Worm (Caenorhabditis elegans) whole organism, L2 larva: ENCODE data around the gene T09B9.5.
A peak's percentile ranks its signal among the peaks of the same experiment; 100 is the strongest.

ENCODE experiments used
- F13H6.1 ChIP-seq: sonication (generic microtip); optimal IDR thresholded peaks from 2 replicates; lab custom pipeline; 2016; ENCODE audit warnings: missing genetic modification characterization, missing compliant biosample characterization
- R02D3.7 ChIP-seq: fragments of 150-350 bp; optimal IDR thresholded peaks from 2 replicates; lab custom pipeline; 2014; ENCODE audit warnings: missing biosample characterization, missing genetic modification characterization
- Y55F3AM.14 ChIP-seq: fragments of 200-800 bp; sonication (Bioruptor generic); optimal IDR thresholded peaks from 2 replicates; lab custom pipeline; 2018; ENCODE audit warnings: mild to moderate bottlenecking, missing genetic modification characterization, missing compliant biosample characterization
- ZK546.5 ChIP-seq: sonication (generic microtip); optimal IDR thresholded peaks from 2 replicates; lab custom pipeline; 2017; ENCODE audit warnings: missing biosample characterization, missing genetic modification characterization
- alr-1 ChIP-seq: fragments of 150-350 bp; optimal IDR thresholded peaks from 2 replicates; lab custom pipeline; 2014; ENCODE audit warnings: missing biosample characterization, missing genetic modification characterization
- ama-1 ChIP-seq: fragments of 150-350 bp; optimal IDR thresholded peaks from 2 replicates; lab custom pipeline; 2018; ENCODE audit warnings: inconsistent platforms
- blmp-1 ChIP-seq: sonication (generic microtip); optimal IDR thresholded peaks from 2 replicates; lab custom pipeline; 2017; ENCODE audit warnings: missing genetic modification characterization, mild to moderate bottlenecking, missing compliant biosample characterization, antibody characterized with exemption, moderate library complexity; ENCODE audit not compliant: insufficient read depth
- ceh-16 ChIP-seq: fragments of 150-350 bp; optimal IDR thresholded peaks from 2 replicates; lab custom pipeline; 2014; ENCODE audit warnings: missing biosample characterization, missing genetic modification characterization
- ceh-82 ChIP-seq: fragments of 150-350 bp; optimal IDR thresholded peaks from 2 replicates; lab custom pipeline; 2014; ENCODE audit warnings: missing biosample characterization, missing genetic modification characterization
- crh-2 ChIP-seq: sonication (generic microtip); optimal IDR thresholded peaks from 2 replicates; lab custom pipeline; 2017; ENCODE audit warnings: missing biosample characterization, missing genetic modification characterization
- dmd-4 ChIP-seq: sonication (generic microtip); optimal IDR thresholded peaks from 2 replicates; lab custom pipeline; 2017; ENCODE audit warnings: missing biosample characterization, missing genetic modification characterization
- egl-27 ChIP-seq: sonication (generic microtip); optimal IDR thresholded peaks from 3 replicates; lab custom pipeline; 2017; ENCODE audit warnings: missing biosample characterization, missing genetic modification reagents, missing genetic modification characterization
- elt-1 ChIP-seq: fragments of 150-350 bp; optimal IDR thresholded peaks from 2 replicates; lab custom pipeline; 2014; ENCODE audit warnings: missing biosample characterization, missing genetic modification characterization
- fos-1 ChIP-seq: fragments of 150-350 bp; optimal IDR thresholded peaks from 2 replicates; lab custom pipeline; 2014; ENCODE audit warnings: missing biosample characterization, missing genetic modification characterization
- lin-11 ChIP-seq: fragments of 150-350 bp; sonication (generic microtip); optimal IDR thresholded peaks from 2 replicates; lab custom pipeline; 2014; ENCODE audit warnings: missing biosample characterization, missing genetic modification characterization, inconsistent platforms, mixed read lengths
- lin-39 ChIP-seq: fragments of 150-350 bp; optimal IDR thresholded peaks from 2 replicates; lab custom pipeline; 2014; ENCODE audit warnings: missing biosample characterization, missing genetic modification reagents, missing genetic modification characterization
- mbf-1 ChIP-seq: sonication (generic microtip); optimal IDR thresholded peaks from 2 replicates; lab custom pipeline; 2017; ENCODE audit warnings: missing biosample characterization, missing genetic modification characterization
- mdl-1 ChIP-seq, 2 experiments: fragments of 150-350 bp in 1 of 2; sonication (generic microtip) in 1 of 2; optimal IDR thresholded peaks; 2 replicates each; lab custom pipeline; 2017; ENCODE audit warnings: missing biosample characterization in 2 of 2, missing genetic modification characterization in 2 of 2
- nhr-10 ChIP-seq: sonication (generic microtip); optimal IDR thresholded peaks from 2 replicates; lab custom pipeline; 2017; ENCODE audit warnings: missing biosample characterization, missing genetic modification characterization
- nhr-11 ChIP-seq: fragments of 150-350 bp; optimal IDR thresholded peaks from 2 replicates; lab custom pipeline; 2014; ENCODE audit warnings: missing biosample characterization, missing genetic modification characterization
- nhr-12 ChIP-seq: fragments of 150-350 bp; optimal IDR thresholded peaks from 2 replicates; lab custom pipeline; 2014; ENCODE audit warnings: missing biosample characterization, missing genetic modification characterization
- nhr-129 ChIP-seq: fragments of 150-350 bp; optimal IDR thresholded peaks from 2 replicates; lab custom pipeline; 2014; ENCODE audit warnings: missing biosample characterization, missing genetic modification characterization
- nhr-21 ChIP-seq: fragments of 150-350 bp; optimal IDR thresholded peaks from 2 replicates; lab custom pipeline; 2014; ENCODE audit warnings: missing biosample characterization, missing genetic modification characterization
- nhr-23 ChIP-seq: fragments of 150-350 bp; optimal IDR thresholded peaks from 2 replicates; lab custom pipeline; 2014; ENCODE audit warnings: missing biosample characterization, missing genetic modification reagents, missing genetic modification characterization
- nhr-237 ChIP-seq: fragments of 150-350 bp; optimal IDR thresholded peaks from 2 replicates; lab custom pipeline; 2014; ENCODE audit warnings: missing biosample characterization, missing genetic modification characterization
- nhr-25 ChIP-seq: fragments of 150-350 bp; sonication (generic microtip); optimal IDR thresholded peaks from 3 replicates; lab custom pipeline; 2014; ENCODE audit warnings: missing biosample characterization, missing genetic modification characterization
- nhr-6 ChIP-seq: fragments of 150-350 bp; optimal IDR thresholded peaks from 2 replicates; lab custom pipeline; 2014; ENCODE audit warnings: missing biosample characterization, missing genetic modification characterization
- nhr-77 ChIP-seq: fragments of 150-350 bp; optimal IDR thresholded peaks from 2 replicates; lab custom pipeline; 2014; ENCODE audit warnings: missing biosample characterization, missing genetic modification characterization
- sem-4 ChIP-seq: fragments of 150-350 bp; optimal IDR thresholded peaks from 2 replicates; lab custom pipeline; 2014; ENCODE audit warnings: missing biosample characterization, missing genetic modification reagents, missing genetic modification characterization
- skn-1 ChIP-seq: sonication (generic microtip); optimal IDR thresholded peaks from 2 replicates; lab custom pipeline; 2017; ENCODE audit warnings: missing biosample characterization, missing genetic modification characterization
- sma-3 ChIP-seq: sonication (generic microtip); optimal IDR thresholded peaks from 2 replicates; lab custom pipeline; 2016; ENCODE audit warnings: missing genetic modification reagents, missing genetic modification characterization, missing compliant biosample characterization
- sma-9 ChIP-seq, 2 experiments: fragments of 150-350 bp in 1 of 2; sonication (generic microtip) in 1 of 2; optimal IDR thresholded peaks; 2 replicates each; lab custom pipeline; 2014 to 2016; ENCODE audit warnings: missing genetic modification characterization in 2 of 2, mild to moderate bottlenecking in 1 of 2, missing biosample characterization in 1 of 2, missing compliant biosample characterization in 1 of 2, missing genetic modification reagents in 1 of 2, moderate library complexity in 1 of 2
- snpc-4 ChIP-seq: fragments of 150-350 bp; optimal IDR thresholded peaks from 2 replicates; lab custom pipeline; 2014; ENCODE audit warnings: missing biosample characterization, missing genetic modification characterization
- unc-39 ChIP-seq: fragments of 150-350 bp; optimal IDR thresholded peaks from 2 replicates; lab custom pipeline; 2014; ENCODE audit warnings: missing biosample characterization, missing genetic modification characterization
- zag-1 ChIP-seq: fragments of 150-350 bp; optimal IDR thresholded peaks from 2 replicates; lab custom pipeline; 2014; ENCODE audit warnings: missing biosample characterization, missing genetic modification characterization
- ztf-4 ChIP-seq: fragments of 150-350 bp; optimal IDR thresholded peaks from 2 replicates; lab custom pipeline; 2014; ENCODE audit warnings: missing biosample characterization, missing genetic modification characterization

T09B9.5 gene

ce11 chrX:9782389-9782939, 4.9 kb downstream of the T09B9.5 start:
- TF ChIP-seq skn-1 (tag; lab: Kevin White, UChicago) (no peak), zag-1 (tag; lab: Kevin White, UChicago) (no peak), fos-1 (peak; percentile 51)

DNA sequence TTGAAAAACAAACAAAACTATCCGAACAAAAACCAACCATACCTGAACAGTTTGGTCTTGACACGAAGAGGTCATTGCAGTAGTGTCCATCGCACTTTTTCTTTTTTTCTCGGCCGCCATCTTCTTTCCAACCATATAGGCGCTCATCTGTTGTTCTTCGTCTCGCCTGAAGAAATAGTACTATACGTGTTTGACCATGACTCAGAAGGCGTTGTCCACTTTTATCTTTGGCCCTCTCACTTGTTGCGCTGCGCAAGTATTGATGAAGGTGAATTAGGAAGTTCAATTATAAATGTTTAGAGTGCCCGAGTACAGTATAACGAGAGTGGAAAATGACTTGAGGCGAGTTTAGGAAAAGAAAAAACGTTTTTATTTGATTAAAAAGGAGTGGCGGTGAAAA, 8.3 kb downstream of the T09B9.5 start:
- TF ChIP-seq sma-3 (GFP tag; lab: Kevin White, UChicago): peak; percentile 4
- peak; percentile 9 for TF ChIP-seq sem-4 (tag; lab: Kevin White, UChicago)
- TF ChIP-seq sma-9 (GFP tag; optimal IDR thresholded peaks at IDR 0.05; lab: Kevin White, UChicago): peak; percentile 11
- no peak for TF ChIP-seq sma-9 (tag; optimal IDR thresholded peaks at IDR 0.05; lab: Kevin White, UChicago)
- TF ChIP-seq blmp-1 (tag; lab: Kevin White, UChicago): peak; percentile 22
- TF ChIP-seq dmd-4: no peak
- peak; percentile 72 for TF ChIP-seq fos-1
- TF ChIP-seq nhr-12 (tag; lab: Kevin White, UChicago): no peak
- TF ChIP-seq, all 48 proteins: peak for 5

DNA sequence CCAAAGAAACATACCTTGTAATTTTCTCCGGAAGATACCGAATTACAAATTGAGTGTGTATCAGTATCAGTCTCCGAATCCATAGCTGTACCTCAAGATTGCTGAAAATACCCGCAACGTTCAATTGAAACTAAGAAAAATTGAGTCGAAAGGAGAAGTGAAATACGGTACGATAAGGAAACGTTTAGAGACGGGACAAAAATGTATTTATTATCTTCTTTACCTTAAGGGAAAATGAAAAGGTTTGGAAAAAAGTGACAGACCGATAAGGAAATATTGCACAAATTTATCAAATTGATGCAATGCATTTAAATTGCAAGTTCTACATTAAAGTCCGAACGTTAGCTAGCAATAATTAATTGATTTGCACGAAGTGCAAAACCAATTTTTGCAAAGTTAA, 11.5 kb downstream of the T09B9.5 start, which contains the start of gene F36G3.1:
Gene F36G3.1 (minus strand): TSS at position 101 of the 400 bp plus-strand sequence.
- TF ChIP-seq F13H6.1 (no peak), snpc-4 (no peak), nhr-129 (tag; lab: Kevin White, UChicago) (no peak), skn-1 (tag; lab: Kevin White, UChicago) (no peak), sma-9 (GFP tag; optimal IDR thresholded peaks at IDR 0.05; lab: Kevin White, UChicago) (no peak), sma-9 (tag; optimal IDR thresholded peaks at IDR 0.05; lab: Kevin White, UChicago) (no peak), nhr-21 (no peak), zag-1 (tag; lab: Kevin White, UChicago) (no peak), ztf-4 (tag; lab: Kevin White, UChicago) (no peak), mdl-1 (tag; optimal IDR thresholded peaks at IDR 0.05; lab: Kevin White, UChicago) (no peak), nhr-12 (tag; lab: Kevin White, UChicago) (no peak), nhr-77 (no peak), egl-27 (no peak), mbf-1 (no peak), R02D3.7 (no peak), crh-2 (no peak), alr-1 (tag; lab: Kevin White, UChicago) (no peak)

DNA sequence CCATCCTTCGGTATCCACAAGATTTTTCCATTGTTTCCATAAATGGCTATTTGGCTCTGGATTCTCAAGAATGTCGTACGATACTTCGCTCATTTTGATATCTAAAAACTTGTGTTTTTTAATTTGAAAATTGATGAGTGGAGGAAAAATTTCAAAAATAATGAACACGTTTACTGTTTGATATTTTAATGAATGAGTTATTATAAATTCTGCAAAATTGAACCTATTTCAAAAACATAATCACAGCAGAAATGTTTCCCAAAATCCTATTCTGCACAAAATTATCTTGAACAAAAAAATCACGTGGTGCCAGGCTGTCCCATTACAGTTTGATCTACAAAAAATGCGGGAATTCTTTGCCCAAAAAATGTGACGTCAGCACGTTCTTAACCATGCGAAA, 16.6 kb downstream of the T09B9.5 start, which contains the start of gene F36G3.2:
Gene F36G3.2 (minus strand): TSS at position 101 of the 400 bp plus-strand sequence.
- TF ChIP-seq R02D3.7: no peak
- no peak for TF ChIP-seq lin-11 (tag; lab: Kevin White, UChicago)
- TF ChIP-seq sma-3 (GFP tag; lab: Kevin White, UChicago): no peak
- TF ChIP-seq nhr-23 (tag; lab: Kevin White, UChicago): no peak
- no peak for TF ChIP-seq unc-39
- no peak for TF ChIP-seq crh-2
- no peak for TF ChIP-seq lin-39 (tag; lab: Kevin White, UChicago)
- TF ChIP-seq ama-1 (lab: Kevin White, UChicago): no peak
- no peak for TF ChIP-seq Y55F3AM.14 (GFP tag; lab: Kevin White, UChicago)
- no peak for TF ChIP-seq nhr-11 (tag; lab: Kevin White, UChicago)
- no peak for TF ChIP-seq nhr-6
- no peak for TF ChIP-seq ceh-16 (tag; lab: Kevin White, UChicago)
- no peak for TF ChIP-seq blmp-1 (tag; lab: Kevin White, UChicago)
- no peak for TF ChIP-seq nhr-25
- no peak for TF ChIP-seq ceh-82 (tag; lab: Kevin White, UChicago)
- no peak for TF ChIP-seq mbf-1
- no peak for TF ChIP-seq elt-1
- no peak for TF ChIP-seq zag-1 (tag; lab: Kevin White, UChicago)

DNA sequence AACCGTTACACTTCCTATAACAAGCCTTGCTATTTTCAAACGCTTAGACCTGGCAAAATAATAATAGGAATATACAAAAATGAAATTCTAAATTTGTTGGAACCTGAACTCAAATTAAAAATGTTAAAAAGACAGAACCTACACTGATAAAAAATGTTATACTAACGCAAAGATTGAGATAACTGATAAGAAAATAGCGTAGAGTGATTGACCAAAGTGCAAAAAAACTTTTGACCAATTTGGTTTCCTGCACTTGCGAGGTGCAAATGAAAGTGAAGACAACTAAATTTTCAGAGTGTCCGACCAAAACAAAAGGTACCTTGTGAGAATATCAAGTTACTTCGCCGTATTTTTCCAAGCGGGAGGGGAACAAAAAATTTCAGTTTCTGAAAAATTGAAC, 18.0 kb downstream of the T09B9.5 start:
- no peak for TF ChIP-seq nhr-237
- no peak for TF ChIP-seq unc-39
- no peak for TF ChIP-seq dmd-4
- no peak for TF ChIP-seq ZK546.5 (tag; lab: Kevin White, UChicago)
- TF ChIP-seq nhr-10 (tag; lab: Kevin White, UChicago): no peak
- peak; percentile 30 for TF ChIP-seq fos-1
